Worm (Caenorhabditis elegans): ENCODE measurements around the gene C02G6.3.

ce11 chrV:5862479-5863188 is 17.5 kb upstream of the C02G6.3 start, which contains the start of gene F26F12.8:
- TF ChIP-seq unc-39 (tag; optimal IDR thresholded peaks at IDR 0.05) (no peak), nhr-237 (tag; optimal IDR thresholded peaks at IDR 0.05) (no peak)
